Fruit fly (Drosophila melanogaster): ENCODE results near the gene CG11695.
A peak's percentile ranks its signal among the peaks of the same experiment; 100 is the strongest.

- TF ChIP-seq CG4496 (GFP tag; IDR thresholded peaks at IDR 0.05) (no peak), Pif1B (GFP tag; optimal IDR thresholded peaks at IDR 0.05) (no peak), rn (GFP tag; IDR thresholded peaks at IDR 0.05) (no peak), Snoo (tag; optimal IDR thresholded peaks at IDR 0.05) (no peak), fd96Ca (GFP tag; IDR thresholded peaks at IDR 0.05) (0 out of 3 replicates have a peak, but pooled peaks have one; percentile 51), D1 (tag; optimal IDR thresholded peaks at IDR 0.05) (peak; percentile 38), EcR (GFP tag; optimal IDR thresholded peaks at IDR 0.05) (peak; percentile 97), CG10348 (GFP tag; IDR thresholded peaks at IDR 0.05) (no peak), Pif1A (GFP tag; optimal IDR thresholded peaks at IDR 0.05) (no peak), CG32121 (GFP tag; IDR thresholded peaks at IDR 0.05) (no peak), Ets98B (GFP tag; IDR thresholded peaks at IDR 0.05) (no peak; the same call in 1 of the 2 replicates), CG34367 (tag; optimal IDR thresholded peaks at IDR 0.05) (no peak)
These were observed 32.4 kb upstream of the CG11695 start for dm6 chrX:11544110-11544950.

Data from whole organism, pupa.